Worm (Caenorhabditis elegans) whole organism, L2 larva: Measurements from ENCODE around the gene Y44A6D.7.

Source experiments
- ZK546.5 ChIP-seq: sonication (generic microtip); optimal IDR thresholded peaks from 2 replicates; lab custom pipeline; 2017; ENCODE audit warnings: missing biosample characterization, missing genetic modification characterization
- elt-1 ChIP-seq: fragments of 150-350 bp; optimal IDR thresholded peaks from 2 replicates; lab custom pipeline; 2014; ENCODE audit warnings: missing biosample characterization, missing genetic modification characterization
- lin-11 ChIP-seq: fragments of 150-350 bp; sonication (generic microtip); optimal IDR thresholded peaks from 2 replicates; lab custom pipeline; 2014; ENCODE audit warnings: missing biosample characterization, missing genetic modification characterization, inconsistent platforms, mixed read lengths
- lin-13 ChIP-seq: fragments of 150-350 bp; optimal IDR thresholded peaks from 2 replicates; lab custom pipeline; 2014; ENCODE audit warnings: missing biosample characterization, missing genetic modification reagents, missing genetic modification characterization
- lin-39 ChIP-seq: fragments of 150-350 bp; optimal IDR thresholded peaks from 2 replicates; lab custom pipeline; 2014; ENCODE audit warnings: missing biosample characterization, missing genetic modification reagents, missing genetic modification characterization
- lsy-2 ChIP-seq, 2 experiments: fragments of 150-350 bp in 1 of 2; sonication (generic microtip) in 1 of 2; optimal IDR thresholded peaks; 2 replicates each; lab custom pipeline; 2014 to 2017; ENCODE audit warnings: missing biosample characterization in 2 of 2, missing genetic modification characterization in 2 of 2
- nhr-10 ChIP-seq: sonication (generic microtip); optimal IDR thresholded peaks from 2 replicates; lab custom pipeline; 2017; ENCODE audit warnings: missing biosample characterization, missing genetic modification characterization
- nhr-12 ChIP-seq: fragments of 150-350 bp; optimal IDR thresholded peaks from 2 replicates; lab custom pipeline; 2014; ENCODE audit warnings: missing biosample characterization, missing genetic modification characterization
- sma-3 ChIP-seq: sonication (generic microtip); optimal IDR thresholded peaks from 2 replicates; lab custom pipeline; 2016; ENCODE audit warnings: missing genetic modification reagents, missing genetic modification characterization, missing compliant biosample characterization
- unc-39 ChIP-seq: fragments of 150-350 bp; optimal IDR thresholded peaks from 2 replicates; lab custom pipeline; 2014; ENCODE audit warnings: missing biosample characterization, missing genetic modification characterization

ce11 chrV:20793761-20794160 is 20.8 kb upstream of the Y44A6D.7 start:
- TF ChIP-seq nhr-10 (tag; lab: Kevin White, UChicago) (no peak), lin-11 (no peak), ZK546.5 (tag; lab: Kevin White, UChicago) (no peak), sma-3 (GFP tag; lab: Kevin White, UChicago) (no peak), lin-39 (tag; lab: Kevin White, UChicago) (no peak), lsy-2 (tag; optimal IDR thresholded peaks at IDR 0.05; lab: Kevin White, UChicago) (no peak), unc-39 (tag; lab: Kevin White, UChicago) (no peak), nhr-12 (tag; lab: Kevin White, UChicago) (no peak), lin-13 (GFP tag; lab: Kevin White, UChicago) (no peak), elt-1 (tag; lab: Kevin White, UChicago) (no peak)
